Worm (Caenorhabditis elegans) whole organism, young adult: ENCODE results near the gene zmp-2.

Experiments
- F49E8.2 ChIP-seq: sonication (generic microtip); optimal IDR thresholded peaks from 3 replicates; lab custom pipeline; 2017; ENCODE audit warnings: missing genetic modification characterization, mild to moderate bottlenecking, missing compliant biosample characterization, antibody characterized with exemption, moderate library complexity; ENCODE audit not compliant: insufficient read depth
- ceh-100 ChIP-seq: fragments of 200-800 bp; sonication (Bioruptor generic); IDR thresholded peaks from 2 replicates; pipeline ENCODE4 v1.3.6; 2022; ENCODE audit warnings: missing genetic modification reagents, missing genetic modification characterization, missing compliant biosample characterization
- him-1 ChIP-seq: sonication (generic microtip); optimal IDR thresholded peaks from 2 replicates; lab custom pipeline; 2016; ENCODE audit warnings: missing genotype, missing genetic modification reagents, missing genetic modification characterization, missing compliant biosample characterization
- mes-4 ChIP-seq: sonication (generic microtip); optimal IDR thresholded peaks from 2 replicates; lab custom pipeline; 2016; ENCODE audit warnings: missing genotype, missing genetic modification characterization, missing compliant biosample characterization
- nhr-27 ChIP-seq: fragments of 200-800 bp; sonication (Bioruptor generic); optimal IDR thresholded peaks from 2 replicates; lab custom pipeline; 2018; ENCODE audit warnings: mild to moderate bottlenecking, missing genetic modification characterization, moderate library complexity, missing compliant biosample characterization
- nhr-90 ChIP-seq: sonication (generic microtip); optimal IDR thresholded peaks from 2 replicates; lab custom pipeline; 2016; ENCODE audit warnings: missing genotype, mild to moderate bottlenecking, missing genetic modification characterization, missing compliant biosample characterization
- somi-1 ChIP-seq: fragments of 200-800 bp; sonication (Bioruptor generic); optimal IDR thresholded peaks from 2 replicates; lab custom pipeline; 2018; ENCODE audit warnings: mild to moderate bottlenecking, missing genetic modification characterization, missing compliant biosample characterization
- unc-130 ChIP-seq: sonication (generic microtip); optimal IDR thresholded peaks from 2 replicates; lab custom pipeline; 2016; ENCODE audit warnings: missing genetic modification reagents, missing genetic modification characterization, missing compliant biosample characterization
- unc-62 ChIP-seq: fragments of 150-350 bp; optimal IDR thresholded peaks from 2 replicates; lab custom pipeline; 2014; ENCODE audit warnings: missing biosample characterization, missing genetic modification reagents, missing genetic modification characterization
- xnd-1 ChIP-seq: sonication (generic microtip); optimal IDR thresholded peaks from 2 replicates; lab custom pipeline; 2016; ENCODE audit warnings: missing genotype, missing genetic modification reagents, missing genetic modification characterization, missing compliant biosample characterization
- ztf-22 ChIP-seq: fragments of 200-800 bp; sonication (Bioruptor generic); optimal IDR thresholded peaks from 2 replicates; lab custom pipeline; 2018; ENCODE audit warnings: mild to moderate bottlenecking, missing genetic modification characterization, moderate library complexity, missing compliant biosample characterization

ce11 chrIII:2687412-2687811 is 51.2 kb downstream of the zmp-2 start:
- TF ChIP-seq unc-130 (GFP tag; lab: Kevin White, UChicago) (no peak), nhr-90 (no peak), ztf-22 (GFP tag; lab: Kevin White, UChicago) (no peak), unc-62 (GFP tag; lab: Kevin White, UChicago) (no peak), F49E8.2 (no peak), xnd-1 (tag; lab: Kevin White, UChicago) (no peak), mes-4 (tag; lab: Kevin White, UChicago) (no peak), nhr-27 (tag; lab: Kevin White, UChicago) (no peak), him-1 (tag; lab: Kevin White, UChicago) (no peak), ceh-100 (GFP tag; lab: Robert Waterston, UW) (no peak), somi-1 (GFP tag; lab: Kevin White, UChicago) (no peak)
